Fruit fly (Drosophila melanogaster) whole organism, embryonic: Measurements from ENCODE around the gene CG33160.

Experiments
- B-H1 ChIP-seq: fragments of 200-800 bp; sonication (Bioruptor generic); IDR thresholded peaks from 3 replicates; pipeline ENCODE4 v1.3.6; 2022; ENCODE audit warnings: missing biosample characterization, missing genetic modification characterization
- CG11560 ChIP-seq: fragments of 200-800 bp; sonication (Bioruptor generic); IDR thresholded peaks from 3 replicates; pipeline ENCODE4 v1.3.6; 2022; ENCODE audit warnings: missing biosample characterization, missing genetic modification characterization
- CG11696 ChIP-seq: fragments of 200-800 bp; sonication (Bioruptor generic); IDR thresholded peaks from 2 replicates; pipeline ENCODE4 v1.3.6; 2022; ENCODE audit warnings: missing biosample characterization, missing genetic modification characterization
- CG12744 ChIP-seq: fragments of 200-800 bp; sonication (Bioruptor generic); optimal IDR thresholded peaks from 2 replicates; lab custom pipeline; 2016; ENCODE audit warnings: missing biosample characterization, missing genetic modification characterization
- CG13775 ChIP-seq: fragments of 200-800 bp; sonication (Bioruptor generic); optimal IDR thresholded peaks from 3 replicates; lab custom pipeline; 2017; ENCODE audit warnings: missing biosample characterization, mild to moderate bottlenecking, missing genetic modification characterization
- CG14050 ChIP-seq: fragments of 200-800 bp; sonication (Bioruptor generic); IDR thresholded peaks from 3 replicates; pipeline ENCODE4 v1.3.6; 2022; ENCODE audit warnings: missing biosample characterization, missing genetic modification characterization
- CG16779 ChIP-seq: fragments of 200-800 bp; sonication (Bioruptor generic); IDR thresholded peaks from 2 replicates; pipeline ENCODE4 v1.3.6; 2022; ENCODE audit warnings: missing biosample characterization, missing genetic modification characterization
- CG16815 ChIP-seq: fragments of 200-800 bp; sonication (Bioruptor generic); optimal IDR thresholded peaks from 3 replicates; lab custom pipeline; 2017; ENCODE audit warnings: missing biosample characterization, mild to moderate bottlenecking, missing genetic modification characterization
- CG17359 ChIP-seq: fragments of 200-800 bp; sonication (Bioruptor generic); optimal IDR thresholded peaks from 3 replicates; lab custom pipeline; 2018; ENCODE audit warnings: missing biosample characterization, mild to moderate bottlenecking, missing genetic modification characterization, moderate library complexity
- CG1832 ChIP-seq: fragments of 200-800 bp; sonication (Bioruptor generic); optimal IDR thresholded peaks from 2 replicates; lab custom pipeline; 2017; ENCODE audit warnings: missing biosample characterization, mild to moderate bottlenecking, missing genetic modification characterization, inconsistent platforms
- CG31224 ChIP-seq: fragments of 200-800 bp; sonication (Bioruptor generic); IDR thresholded peaks from 2 replicates; pipeline ENCODE4 v1.3.6; 2022; ENCODE audit warnings: missing biosample characterization, missing genetic modification characterization
- CG32767 ChIP-seq: fragments of 200-800 bp; sonication (Bioruptor generic); IDR thresholded peaks from 2 replicates; pipeline ENCODE4 v1.3.6; 2022; ENCODE audit warnings: missing biosample characterization, missing genetic modification characterization
- CG6272 ChIP-seq: fragments of 200-800 bp; sonication (Bioruptor generic); IDR thresholded peaks from 2 replicates; pipeline ENCODE4 v1.3.6; 2022; ENCODE audit warnings: missing biosample characterization, missing genetic modification characterization
- CG9609 ChIP-seq: fragments of 200-800 bp; sonication (Bioruptor generic); optimal IDR thresholded peaks from 3 replicates; lab custom pipeline; 2016; ENCODE audit warnings: missing biosample characterization, missing genetic modification characterization
- Chrac-16 ChIP-seq: fragments of 200-800 bp; sonication (Bioruptor generic); optimal IDR thresholded peaks from 3 replicates; lab custom pipeline; 2016; ENCODE audit warnings: missing biosample characterization, missing genetic modification characterization
- Drgx ChIP-seq: fragments of 200-800 bp; sonication (Bioruptor generic); IDR thresholded peaks from 2 replicates; pipeline ENCODE4 v1.3.6; 2022; ENCODE audit warnings: missing biosample characterization, missing genetic modification characterization
- Ets65A ChIP-seq: fragments of 200-800 bp; sonication (Bioruptor generic); peaks from one replicate; lab custom pipeline; 2016; ENCODE audit warnings: missing biosample characterization, missing genetic modification characterization
- Med ChIP-seq: fragments of 200-800 bp; sonication (Bioruptor generic); peaks from one replicate; lab custom pipeline; 2016; ENCODE audit warnings: missing biosample characterization, missing genetic modification characterization, mild to moderate bottlenecking, inconsistent platforms, moderate library complexity
- Neu2 ChIP-seq: fragments of 200-800 bp; sonication (Bioruptor generic); optimal IDR thresholded peaks from 3 replicates; lab custom pipeline; 2016; ENCODE audit warnings: missing biosample characterization, missing genetic modification characterization, borderline replicate concordance
- Nf-YB ChIP-seq: fragments of 200-800 bp; sonication (Bioruptor generic); optimal IDR thresholded peaks from 3 replicates; lab custom pipeline; 2019; ENCODE audit warnings: missing biosample characterization, mild to moderate bottlenecking, missing genetic modification characterization, moderate library complexity
- Taf1 ChIP-seq: fragments of 200-800 bp; sonication (Bioruptor generic); IDR thresholded peaks from 2 replicates; pipeline ENCODE4 v1.3.6; 2022; ENCODE audit warnings: missing biosample characterization, missing genetic modification characterization
- Tbp ChIP-seq: fragments of >200 bp; optimal IDR thresholded peaks from 2 replicates; lab custom pipeline; 2018; ENCODE audit warnings: missing biosample characterization, missing genetic modification characterization
- Trl ChIP-seq, 3 experiments: fragments of >200 bp in 2 of 3; fragments of 200-800 bp in 1 of 3; sonication (Bioruptor generic) in 1 of 3; optimal IDR thresholded peaks; 2 replicates in 1 of 3; 3 replicates in 2 of 3; lab custom pipeline; 2016 to 2017; ENCODE audit warnings: missing biosample characterization in 1 of 3, missing genetic modification characterization in 1 of 3
- bcd ChIP-seq: fragments of 200-800 bp; sonication (Bioruptor generic); optimal IDR thresholded peaks from 2 replicates; lab custom pipeline; 2017; ENCODE audit warnings: missing biosample characterization, mild to moderate bottlenecking, missing genetic modification characterization
- bsh ChIP-seq, 2 experiments: fragments of 200-800 bp; sonication (Bioruptor generic); optimal IDR thresholded peaks; 2 replicates each; lab custom pipeline; 2017 to 2018; ENCODE audit warnings: mild to moderate bottlenecking in 2 of 2, missing biosample characterization in 2 of 2, missing genetic modification characterization in 2 of 2, moderate library complexity in 1 of 2
- chinmo ChIP-seq: fragments of 200-800 bp; sonication (Bioruptor generic); IDR thresholded peaks from 4 replicates; pipeline ENCODE4 v1.3.6; 2022; ENCODE audit warnings: missing biosample characterization, missing genetic modification characterization; ENCODE audit not compliant: partially characterized antibody
- corto ChIP-seq: fragments of 200-800 bp; sonication (Bioruptor generic); optimal IDR thresholded peaks from 2 replicates; lab custom pipeline; 2016; ENCODE audit warnings: missing biosample characterization, mild to moderate bottlenecking, missing genetic modification characterization, moderate library complexity
- crol ChIP-seq: fragments of 200-800 bp; sonication (Bioruptor generic); IDR thresholded peaks from 2 replicates; pipeline ENCODE4 v1.3.6; 2022; ENCODE audit warnings: missing biosample characterization, missing genetic modification characterization
- dan ChIP-seq: fragments of 200-800 bp; sonication (Bioruptor generic); IDR thresholded peaks from 2 replicates; pipeline ENCODE4 v1.3.6; 2022; ENCODE audit warnings: missing biosample characterization, missing genetic modification characterization
- danr ChIP-seq: fragments of 200-800 bp; sonication (Bioruptor generic); IDR thresholded peaks from 2 replicates; pipeline ENCODE4 v1.3.6; 2022; ENCODE audit warnings: missing biosample characterization, missing genetic modification characterization
- dm ChIP-seq: fragments of 200-800 bp; sonication (Bioruptor generic); optimal IDR thresholded peaks from 3 replicates; lab custom pipeline; 2016; ENCODE audit warnings: missing biosample characterization, missing genetic modification characterization
- inv ChIP-seq: fragments of 200-800 bp; sonication (Bioruptor generic); IDR thresholded peaks from 2 replicates; pipeline ENCODE4 v1.3.6; 2022; ENCODE audit warnings: missing biosample characterization, missing genetic modification characterization; ENCODE audit not compliant: partially characterized antibody
- lbe ChIP-seq: fragments of 200-800 bp; sonication (Bioruptor generic); optimal IDR thresholded peaks from 2 replicates; lab custom pipeline; 2016; ENCODE audit warnings: missing biosample characterization, mild to moderate bottlenecking, missing genetic modification characterization
- nom ChIP-seq: fragments of 200-800 bp; sonication (Bioruptor generic); optimal IDR thresholded peaks from 2 replicates; lab custom pipeline; 2017; ENCODE audit warnings: missing biosample characterization, missing genetic modification characterization, mild to moderate bottlenecking, moderate library complexity, missing genetic modification reagents
- sens ChIP-seq: fragments of 200-800 bp; sonication (Bioruptor generic); peaks from one replicate; lab custom pipeline; 2016; ENCODE audit warnings: missing biosample characterization, missing genetic modification characterization
- sim ChIP-seq: fragments of 200-800 bp; sonication (Bioruptor generic); IDR thresholded peaks from 2 replicates; pipeline ENCODE4 v1.3.6; 2022; ENCODE audit warnings: missing biosample characterization, missing genetic modification characterization
- slbo ChIP-seq: fragments of 200-800 bp; sonication (Bioruptor generic); IDR thresholded peaks from 2 replicates; pipeline ENCODE4 v1.3.6; 2022; ENCODE audit warnings: missing biosample characterization, missing genetic modification characterization
- twi ChIP-seq: fragments of 200-800 bp; optimal IDR thresholded peaks from 2 replicates; lab custom pipeline; 2019; ENCODE audit warnings: missing biosample characterization, mild to moderate bottlenecking, missing genetic modification characterization, moderate library complexity
- zfh2 ChIP-seq: fragments of 200-800 bp; sonication (Bioruptor generic); optimal IDR thresholded peaks from 2 replicates; lab custom pipeline; 2016; ENCODE audit warnings: missing biosample characterization, missing genetic modification characterization

Gene CG33160

DNA sequence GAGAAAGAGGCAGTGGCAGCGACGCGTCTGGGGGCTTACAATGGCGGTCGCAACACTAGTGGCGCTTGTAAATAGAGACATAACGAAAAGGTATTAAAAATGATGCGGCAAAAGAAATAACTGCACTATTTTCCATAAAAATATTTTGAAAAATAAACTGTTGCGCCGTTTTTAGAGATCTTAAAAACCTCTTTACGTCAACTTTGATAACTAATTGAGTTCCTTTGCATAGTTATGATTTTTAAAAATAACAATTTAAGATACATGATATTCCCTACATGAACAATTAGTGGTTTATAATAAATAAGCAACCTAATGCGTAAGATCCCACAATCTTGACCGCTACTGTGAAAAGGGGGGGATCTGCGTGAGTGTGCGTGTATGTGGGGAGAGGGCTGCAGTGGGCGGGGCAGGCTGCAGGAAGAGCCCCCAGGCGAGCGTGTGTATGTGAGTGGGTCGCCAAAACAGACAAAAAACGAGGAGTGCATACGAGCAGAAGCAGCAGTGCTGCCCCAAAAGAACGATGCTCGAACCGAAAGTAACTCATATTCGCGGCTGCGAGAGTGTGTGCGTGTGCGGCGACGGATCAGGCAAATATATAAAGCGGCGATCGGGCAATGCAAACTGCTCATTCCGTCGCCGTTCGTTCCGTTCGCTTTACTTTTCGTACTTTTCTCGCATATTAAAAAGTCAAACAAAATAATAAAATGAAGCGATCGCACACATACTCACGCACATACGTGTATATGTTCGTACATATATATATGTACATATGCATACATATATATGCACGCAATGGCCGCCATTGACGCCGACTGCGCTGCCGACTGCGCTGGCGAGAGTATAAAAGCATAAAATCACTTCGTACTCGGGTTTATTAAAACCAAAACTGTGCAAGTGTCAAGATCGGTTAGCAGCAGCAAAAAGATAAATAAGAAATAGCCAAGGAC lies 42.8 kb upstream of the CG33160 start (continued):
- TF ChIP-seq Chrac-16 = peak; percentile 19

DNA sequence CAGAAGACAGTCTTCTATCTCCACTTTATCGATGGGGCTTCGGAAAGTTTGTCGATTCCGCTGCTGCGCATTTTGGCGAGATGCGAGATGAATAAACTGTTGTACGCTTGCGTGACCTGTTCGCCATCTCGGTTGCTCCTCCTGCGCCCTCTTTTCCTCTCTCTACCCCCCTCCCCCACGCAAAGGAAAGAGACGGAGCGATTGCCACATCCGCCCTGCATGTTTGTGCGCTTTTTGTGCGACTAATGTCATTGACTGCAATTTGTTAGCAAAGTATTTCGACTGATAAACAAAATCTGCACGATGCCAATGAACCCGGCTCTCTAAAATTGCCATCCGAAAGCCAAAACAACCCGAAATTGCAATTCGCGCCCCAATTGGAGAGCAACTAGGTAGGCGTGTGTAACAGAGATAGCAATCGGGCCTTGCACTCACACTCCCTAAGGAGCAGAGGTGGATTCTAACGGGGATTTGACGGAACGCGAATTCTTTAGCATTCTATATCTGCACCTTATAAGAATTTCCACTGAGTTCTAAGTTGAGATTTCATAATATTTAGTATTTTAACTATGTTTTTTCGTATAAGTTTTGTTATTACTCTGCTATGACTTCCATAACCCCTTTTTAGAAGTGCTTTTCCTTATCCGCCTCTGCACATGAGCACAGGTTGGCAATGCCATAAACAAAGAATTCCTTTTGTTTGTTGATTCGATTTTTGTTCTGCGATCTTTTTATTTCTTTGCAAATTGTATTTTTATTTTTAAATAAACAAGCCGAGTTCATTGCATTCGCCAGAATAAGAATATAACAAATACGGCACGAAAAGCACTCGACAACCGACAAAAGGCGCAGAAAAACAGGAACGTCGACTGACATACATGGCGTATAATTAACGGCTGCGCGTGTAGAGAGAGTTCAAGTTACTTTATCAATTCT lies 41.2 kb upstream of the CG33160 start, which contains the start of gene CG43389:
Gene CG43389 (plus strand): TSS at position 886 of the 936 bp plus-strand sequence.
- TF ChIP-seq CG1832 (GFP tag; lab: Kevin White, UChicago) = peak; percentile 24
- peak; percentile 91 for TF ChIP-seq nom
- peak in 1 of 2 experiments; percentile 69 for TF ChIP-seq bsh (GFP tag; optimal IDR thresholded peaks at IDR 0.05; lab: Kevin White, UChicago)
- TF ChIP-seq Ets65A = peak; percentile 29
- TF ChIP-seq Drgx (GFP tag; lab: Robert Waterston, UW) = peak; percentile 61; the same call in 1 of the 2 replicates
- TF ChIP-seq sens = peak; percentile 22
- peak; percentile 99 for TF ChIP-seq corto (GFP tag; lab: Kevin White, UChicago)
- no peak for TF ChIP-seq CG13775 (GFP tag; lab: Kevin White, UChicago)
- TF ChIP-seq CG9609 (GFP tag; lab: Kevin White, UChicago) = no peak
- TF ChIP-seq lbe (GFP tag; lab: Kevin White, UChicago) = peak; percentile 99
- TF ChIP-seq, all 482 proteins: peak for 8

DNA sequence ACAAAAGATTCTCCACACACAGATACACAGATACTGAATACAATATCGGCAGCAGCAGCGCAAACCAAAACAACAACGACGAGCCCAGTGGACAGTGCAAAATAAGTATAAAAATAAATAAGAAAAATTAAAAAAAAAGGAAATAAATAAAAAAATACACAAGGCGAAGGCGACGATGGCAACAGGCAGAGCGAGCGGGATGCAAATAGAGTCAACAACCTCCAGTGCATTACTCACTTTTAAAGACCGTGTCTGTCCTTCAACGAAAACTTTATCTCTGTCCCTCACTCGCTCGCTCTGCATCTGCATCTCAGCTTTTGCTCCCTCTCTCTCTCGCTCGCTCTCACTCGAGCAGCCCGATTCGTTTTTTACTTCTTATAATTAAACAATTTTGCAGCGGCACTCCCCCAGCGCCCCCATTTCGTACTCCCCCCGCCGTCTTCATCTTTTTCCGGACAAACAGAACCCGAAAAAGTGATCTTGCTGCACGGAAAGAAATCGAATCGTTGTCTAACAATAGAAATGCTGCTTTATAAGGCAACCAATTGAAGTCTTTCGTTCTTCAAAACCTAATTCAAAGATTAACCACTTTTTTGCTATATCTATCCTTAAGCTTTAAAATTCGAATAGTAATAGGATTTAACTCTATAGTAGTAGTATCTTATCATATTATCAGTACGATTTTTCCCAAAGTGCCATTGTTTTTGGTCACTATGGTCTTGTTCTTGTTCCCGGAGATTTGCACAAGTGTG lies 40.4 kb upstream of the CG33160 start:
- TF ChIP-seq CG12744 = no peak
- peak; percentile 100 for TF ChIP-seq nom
- no peak for TF ChIP-seq CG14050 (GFP tag; lab: Robert Waterston, UW)
- peak in 1 of 2 experiments; percentile 7 for TF ChIP-seq Trl (optimal IDR thresholded peaks at IDR 0.05; lab: Kevin White, UChicago)
- no peak for TF ChIP-seq Trl (GFP tag; optimal IDR thresholded peaks at IDR 0.05; lab: Kevin White, UChicago)
- TF ChIP-seq Med = peak; percentile 29
- TF ChIP-seq CG32767 (GFP tag; lab: Robert Waterston, UW) = no peak
- no peak for TF ChIP-seq Taf1 (GFP tag; lab: Robert Waterston, UW)
- TF ChIP-seq chinmo (GFP tag; lab: Robert Waterston, UW) = 0 out of 4 replicates have a peak, but pooled peaks have one; percentile 38
- TF ChIP-seq bsh (GFP tag; optimal IDR thresholded peaks at IDR 0.05; lab: Kevin White, UChicago) = peak in 1 of 2 experiments; percentile 99
- TF ChIP-seq Drgx (GFP tag; lab: Robert Waterston, UW) = peak; percentile 94
- TF ChIP-seq B-H1 (GFP tag; lab: Robert Waterston, UW) = no peak
- no peak for TF ChIP-seq Tbp
- peak; percentile 94 for TF ChIP-seq lbe (GFP tag; lab: Kevin White, UChicago)
- peak; percentile 43; the same call in 1 of the 2 replicates for TF ChIP-seq crol
- TF ChIP-seq corto (GFP tag; lab: Kevin White, UChicago) = peak; percentile 98
- TF ChIP-seq danr (GFP tag; lab: Robert Waterston, UW) = no peak

DNA sequence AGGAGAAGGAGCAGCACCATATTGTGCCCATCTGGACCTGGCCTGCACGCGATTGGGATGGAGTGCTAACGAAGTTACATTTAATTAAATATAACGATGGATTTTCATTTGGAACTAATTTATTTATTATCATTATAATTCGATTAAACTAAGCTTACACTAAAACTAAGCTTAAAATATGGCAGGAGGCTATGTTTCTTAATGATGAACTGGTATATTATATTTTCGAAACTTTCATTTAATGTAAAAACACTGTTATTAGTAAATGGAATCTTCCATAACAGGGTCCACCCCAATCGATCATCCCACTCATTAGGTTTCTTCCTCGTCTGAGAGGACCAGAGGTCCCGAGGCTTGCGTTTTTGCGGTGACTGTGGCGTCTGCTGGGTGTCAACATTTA lies 39.0 kb upstream of the CG33160 start:
- no peak for TF ChIP-seq CG11560 (tag; lab: Robert Waterston, UW)
- TF ChIP-seq zfh2 (GFP tag; lab: Kevin White, UChicago) = no peak
- TF ChIP-seq CG16815 = no peak
- no peak for TF ChIP-seq CG17359
- no peak for TF ChIP-seq sim
- TF ChIP-seq CG11696 (GFP tag; lab: Robert Waterston, UW) = no peak
- TF ChIP-seq Drgx (GFP tag; lab: Robert Waterston, UW) = 0 out of 2 replicates have a peak, but pooled peaks have one; percentile 15
- TF ChIP-seq CG16779 (GFP tag; lab: Robert Waterston, UW) = no peak
- no peak for TF ChIP-seq CG6272 (GFP tag; lab: Robert Waterston, UW)
- no peak for TF ChIP-seq Nf-YB (GFP tag; lab: Kevin White, UChicago)
- TF ChIP-seq bsh (GFP tag; optimal IDR thresholded peaks at IDR 0.05; lab: Kevin White, UChicago) = peak in 1 of 2 experiments; percentile 64
- TF ChIP-seq inv (GFP tag; lab: Robert Waterston, UW) = no peak
- no peak for TF ChIP-seq bcd (GFP tag; lab: Kevin White, UChicago)
- no peak for TF ChIP-seq dan (GFP tag; lab: Robert Waterston, UW)
- no peak for TF ChIP-seq CG31224 (GFP tag; lab: Robert Waterston, UW)
- peak; percentile 51 for TF ChIP-seq lbe (GFP tag; lab: Kevin White, UChicago)
- TF ChIP-seq Neu2 (GFP tag; lab: Kevin White, UChicago) = no peak
- TF ChIP-seq slbo (GFP tag; lab: Robert Waterston, UW) = no peak
- TF ChIP-seq dm = no peak
- no peak for TF ChIP-seq twi (tag; lab: Kevin White, UChicago)
